Worm (Caenorhabditis elegans) whole organism, early embryonic: ENCODE data around the gene C34B4.4.

Source experiments
- aly-1 ChIP-seq: sonication (generic microtip); optimal IDR thresholded peaks from 2 replicates; lab custom pipeline; 2016; ENCODE audit warnings: missing genetic modification characterization, missing compliant biosample characterization
- ama-1 ChIP-seq: fragments of 150-350 bp; optimal IDR thresholded peaks from 2 replicates; lab custom pipeline; 2014
- ceh-13 ChIP-seq: fragments of 200-800 bp; sonication (Bioruptor generic); optimal IDR thresholded peaks from 2 replicates; lab custom pipeline; 2018; ENCODE audit warnings: mild to moderate bottlenecking, missing genetic modification characterization, missing compliant biosample characterization
- ceh-36 ChIP-seq: sonication (generic microtip); optimal IDR thresholded peaks from 2 replicates; lab custom pipeline; 2016; ENCODE audit warnings: missing genetic modification characterization, inconsistent platforms, missing compliant biosample characterization
- ets-7 ChIP-seq: sonication (generic microtip); optimal IDR thresholded peaks from 2 replicates; lab custom pipeline; 2016; ENCODE audit warnings: missing genotype, missing genetic modification characterization, missing compliant biosample characterization
- flt-1 ChIP-seq: fragments of 200-800 bp; sonication (Bioruptor generic); IDR thresholded peaks from 2 replicates; pipeline ENCODE4 v1.3.6; 2022; ENCODE audit warnings: missing genetic modification characterization, missing compliant biosample characterization
- hmbx-1 ChIP-seq: sonication (generic microtip); optimal IDR thresholded peaks from 2 replicates; lab custom pipeline; 2016; ENCODE audit warnings: mild to moderate bottlenecking, missing genetic modification characterization, missing compliant biosample characterization
- hnd-1 ChIP-seq: sonication (generic microtip); optimal IDR thresholded peaks from 2 replicates; lab custom pipeline; 2016; ENCODE audit warnings: missing genetic modification characterization, missing compliant biosample characterization
- pes-1 ChIP-seq: fragments of 200-800 bp; sonication (Bioruptor generic); IDR thresholded peaks from 2 replicates; pipeline ENCODE4 v1.3.6; 2022; ENCODE audit warnings: missing genetic modification reagents, missing genetic modification characterization, missing compliant biosample characterization
- scrt-1 ChIP-seq: fragments of 200-800 bp; sonication (Bioruptor generic); IDR thresholded peaks from 2 replicates; pipeline ENCODE4 v1.3.6; 2022; ENCODE audit warnings: missing genetic modification characterization, missing compliant biosample characterization
- sea-1 ChIP-seq: fragments of 200-800 bp; sonication (Bioruptor generic); conservative IDR thresholded peaks from 2 replicates; pipeline ENCODE4 v1.3.6; 2022; ENCODE audit warnings: missing genetic modification characterization, missing compliant biosample characterization
- tra-4 ChIP-seq: sonication (generic microtip); optimal IDR thresholded peaks from 2 replicates; lab custom pipeline; 2017; ENCODE audit warnings: missing genetic modification characterization, missing compliant biosample characterization

- TF ChIP-seq tra-4 (tag; lab: Kevin White, UChicago), result no peak
- TF ChIP-seq flt-1 (GFP tag; lab: Robert Waterston, UW), result no peak
- TF ChIP-seq ceh-13, result no peak
- TF ChIP-seq ama-1 (lab: Kevin White, UChicago), result no peak
- no peak for TF ChIP-seq hnd-1
- no peak for TF ChIP-seq aly-1
- TF ChIP-seq hmbx-1 (tag; lab: Kevin White, UChicago), result no peak
- no peak for TF ChIP-seq sea-1 (GFP tag; lab: Robert Waterston, UW)
- TF ChIP-seq pes-1 (GFP tag; lab: Robert Waterston, UW), result no peak
- no peak for TF ChIP-seq ceh-36 (tag; lab: Kevin White, UChicago)
- no peak for TF ChIP-seq ets-7 (tag; lab: Kevin White, UChicago)
- no peak for TF ChIP-seq scrt-1 (GFP tag; lab: Robert Waterston, UW)
Observed at ce11 chrV:13120097-13120496, 29.9 kb downstream of the C34B4.4 start, which contains the start of gene max-1.
